Worm (Caenorhabditis elegans) whole organism, L2 larva: ENCODE results near the gene nhr-135.
"Not testable (repeated sequence)": the region's sequence is repeated elsewhere in the genome, so short reads cannot be mapped to it uniquely, and the experiment has no call there.

Experiments
- C34F6.9 ChIP-seq: fragments of 150-350 bp; optimal IDR thresholded peaks from 2 replicates; lab custom pipeline; 2014; ENCODE audit warnings: missing biosample characterization, missing genetic modification characterization
- F13H6.1 ChIP-seq: sonication (generic microtip); optimal IDR thresholded peaks from 2 replicates; lab custom pipeline; 2016; ENCODE audit warnings: missing genetic modification characterization, missing compliant biosample characterization
- R02D3.7 ChIP-seq: fragments of 150-350 bp; optimal IDR thresholded peaks from 2 replicates; lab custom pipeline; 2014; ENCODE audit warnings: missing biosample characterization, missing genetic modification characterization
- Y55F3AM.14 ChIP-seq: fragments of 200-800 bp; sonication (Bioruptor generic); optimal IDR thresholded peaks from 2 replicates; lab custom pipeline; 2018; ENCODE audit warnings: mild to moderate bottlenecking, missing genetic modification characterization, missing compliant biosample characterization
- ZK546.5 ChIP-seq: sonication (generic microtip); optimal IDR thresholded peaks from 2 replicates; lab custom pipeline; 2017; ENCODE audit warnings: missing biosample characterization, missing genetic modification characterization
- alr-1 ChIP-seq: fragments of 150-350 bp; optimal IDR thresholded peaks from 2 replicates; lab custom pipeline; 2014; ENCODE audit warnings: missing biosample characterization, missing genetic modification characterization
- aly-2 ChIP-seq: fragments of 150-350 bp; optimal IDR thresholded peaks from 2 replicates; lab custom pipeline; 2014; ENCODE audit warnings: missing biosample characterization, missing genetic modification characterization
- ama-1 ChIP-seq: fragments of 150-350 bp; optimal IDR thresholded peaks from 2 replicates; lab custom pipeline; 2018; ENCODE audit warnings: inconsistent platforms
- blmp-1 ChIP-seq: sonication (generic microtip); optimal IDR thresholded peaks from 2 replicates; lab custom pipeline; 2017; ENCODE audit warnings: missing genetic modification characterization, mild to moderate bottlenecking, missing compliant biosample characterization, antibody characterized with exemption, moderate library complexity; ENCODE audit not compliant: insufficient read depth
- ceh-16 ChIP-seq: fragments of 150-350 bp; optimal IDR thresholded peaks from 2 replicates; lab custom pipeline; 2014; ENCODE audit warnings: missing biosample characterization, missing genetic modification characterization
- ceh-82 ChIP-seq: fragments of 150-350 bp; optimal IDR thresholded peaks from 2 replicates; lab custom pipeline; 2014; ENCODE audit warnings: missing biosample characterization, missing genetic modification characterization
- crh-2 ChIP-seq: sonication (generic microtip); optimal IDR thresholded peaks from 2 replicates; lab custom pipeline; 2017; ENCODE audit warnings: missing biosample characterization, missing genetic modification characterization
- dmd-4 ChIP-seq: sonication (generic microtip); optimal IDR thresholded peaks from 2 replicates; lab custom pipeline; 2017; ENCODE audit warnings: missing biosample characterization, missing genetic modification characterization
- egl-27 ChIP-seq: sonication (generic microtip); optimal IDR thresholded peaks from 3 replicates; lab custom pipeline; 2017; ENCODE audit warnings: missing biosample characterization, missing genetic modification reagents, missing genetic modification characterization
- elt-1 ChIP-seq: fragments of 150-350 bp; optimal IDR thresholded peaks from 2 replicates; lab custom pipeline; 2014; ENCODE audit warnings: missing biosample characterization, missing genetic modification characterization
- elt-3 ChIP-seq: sonication (generic microtip); optimal IDR thresholded peaks from 2 replicates; lab custom pipeline; 2017; ENCODE audit warnings: missing biosample characterization, missing genetic modification characterization
- fos-1 ChIP-seq: fragments of 150-350 bp; optimal IDR thresholded peaks from 2 replicates; lab custom pipeline; 2014; ENCODE audit warnings: missing biosample characterization, missing genetic modification characterization
- gmeb-1 ChIP-seq: fragments of 150-350 bp; optimal IDR thresholded peaks from 2 replicates; lab custom pipeline; 2014; ENCODE audit warnings: missing biosample characterization, missing genetic modification characterization
- lin-11 ChIP-seq: fragments of 150-350 bp; sonication (generic microtip); optimal IDR thresholded peaks from 2 replicates; lab custom pipeline; 2014; ENCODE audit warnings: missing biosample characterization, missing genetic modification characterization, inconsistent platforms, mixed read lengths
- lin-13 ChIP-seq: fragments of 150-350 bp; optimal IDR thresholded peaks from 2 replicates; lab custom pipeline; 2014; ENCODE audit warnings: missing biosample characterization, missing genetic modification reagents, missing genetic modification characterization
- lin-39 ChIP-seq: fragments of 150-350 bp; optimal IDR thresholded peaks from 2 replicates; lab custom pipeline; 2014; ENCODE audit warnings: missing biosample characterization, missing genetic modification reagents, missing genetic modification characterization
- lsy-2 ChIP-seq, 2 experiments: fragments of 150-350 bp in 1 of 2; sonication (generic microtip) in 1 of 2; optimal IDR thresholded peaks; 2 replicates each; lab custom pipeline; 2014 to 2017; ENCODE audit warnings: missing biosample characterization in 2 of 2, missing genetic modification characterization in 2 of 2
- mab-5 ChIP-seq: fragments of 150-350 bp; optimal IDR thresholded peaks from 2 replicates; lab custom pipeline; 2014; ENCODE audit warnings: missing biosample characterization, missing genetic modification characterization
- mbf-1 ChIP-seq: sonication (generic microtip); optimal IDR thresholded peaks from 2 replicates; lab custom pipeline; 2017; ENCODE audit warnings: missing biosample characterization, missing genetic modification characterization
- mdl-1 ChIP-seq, 2 experiments: fragments of 150-350 bp in 1 of 2; sonication (generic microtip) in 1 of 2; optimal IDR thresholded peaks; 2 replicates each; lab custom pipeline; 2017; ENCODE audit warnings: missing biosample characterization in 2 of 2, missing genetic modification characterization in 2 of 2
- nhr-10 ChIP-seq: sonication (generic microtip); optimal IDR thresholded peaks from 2 replicates; lab custom pipeline; 2017; ENCODE audit warnings: missing biosample characterization, missing genetic modification characterization
- nhr-11 ChIP-seq: fragments of 150-350 bp; optimal IDR thresholded peaks from 2 replicates; lab custom pipeline; 2014; ENCODE audit warnings: missing biosample characterization, missing genetic modification characterization
- nhr-12 ChIP-seq: fragments of 150-350 bp; optimal IDR thresholded peaks from 2 replicates; lab custom pipeline; 2014; ENCODE audit warnings: missing biosample characterization, missing genetic modification characterization
- nhr-129 ChIP-seq: fragments of 150-350 bp; optimal IDR thresholded peaks from 2 replicates; lab custom pipeline; 2014; ENCODE audit warnings: missing biosample characterization, missing genetic modification characterization
- nhr-23 ChIP-seq: fragments of 150-350 bp; optimal IDR thresholded peaks from 2 replicates; lab custom pipeline; 2014; ENCODE audit warnings: missing biosample characterization, missing genetic modification reagents, missing genetic modification characterization
- nhr-237 ChIP-seq: fragments of 150-350 bp; optimal IDR thresholded peaks from 2 replicates; lab custom pipeline; 2014; ENCODE audit warnings: missing biosample characterization, missing genetic modification characterization
- nhr-25 ChIP-seq: fragments of 150-350 bp; sonication (generic microtip); optimal IDR thresholded peaks from 3 replicates; lab custom pipeline; 2014; ENCODE audit warnings: missing biosample characterization, missing genetic modification characterization
- nhr-6 ChIP-seq: fragments of 150-350 bp; optimal IDR thresholded peaks from 2 replicates; lab custom pipeline; 2014; ENCODE audit warnings: missing biosample characterization, missing genetic modification characterization
- nhr-77 ChIP-seq: fragments of 150-350 bp; optimal IDR thresholded peaks from 2 replicates; lab custom pipeline; 2014; ENCODE audit warnings: missing biosample characterization, missing genetic modification characterization
- peb-1 ChIP-seq: fragments of 150-350 bp; optimal IDR thresholded peaks from 2 replicates; lab custom pipeline; 2014; ENCODE audit warnings: missing biosample characterization, missing genetic modification characterization
- sem-4 ChIP-seq: fragments of 150-350 bp; optimal IDR thresholded peaks from 2 replicates; lab custom pipeline; 2014; ENCODE audit warnings: missing biosample characterization, missing genetic modification reagents, missing genetic modification characterization
- sma-3 ChIP-seq: sonication (generic microtip); optimal IDR thresholded peaks from 2 replicates; lab custom pipeline; 2016; ENCODE audit warnings: missing genetic modification reagents, missing genetic modification characterization, missing compliant biosample characterization
- snpc-4 ChIP-seq: fragments of 150-350 bp; optimal IDR thresholded peaks from 2 replicates; lab custom pipeline; 2014; ENCODE audit warnings: missing biosample characterization, missing genetic modification characterization
- unc-39 ChIP-seq: fragments of 150-350 bp; optimal IDR thresholded peaks from 2 replicates; lab custom pipeline; 2014; ENCODE audit warnings: missing biosample characterization, missing genetic modification characterization
- unc-55 ChIP-seq: fragments of 150-350 bp; sonication (generic microtip); optimal IDR thresholded peaks from 3 replicates; lab custom pipeline; 2014; ENCODE audit warnings: missing biosample characterization, missing genetic modification reagents, missing genetic modification characterization
- unc-62 ChIP-seq: fragments of 150-350 bp; optimal IDR thresholded peaks from 2 replicates; lab custom pipeline; 2014; ENCODE audit warnings: missing biosample characterization, missing genetic modification reagents, missing genetic modification characterization
- zag-1 ChIP-seq: fragments of 150-350 bp; optimal IDR thresholded peaks from 2 replicates; lab custom pipeline; 2014; ENCODE audit warnings: missing biosample characterization, missing genetic modification characterization
- ztf-1 ChIP-seq: fragments of 200-800 bp; sonication (Bioruptor generic); conservative IDR thresholded peaks from 2 replicates; pipeline ENCODE4 v1.3.6; 2022; ENCODE audit warnings: missing genetic modification characterization, missing compliant biosample characterization
- ztf-11 ChIP-seq: sonication (generic microtip); optimal IDR thresholded peaks from 2 replicates; lab custom pipeline; 2017; ENCODE audit warnings: missing biosample characterization, missing genetic modification characterization
- ztf-4 ChIP-seq: fragments of 150-350 bp; optimal IDR thresholded peaks from 2 replicates; lab custom pipeline; 2014; ENCODE audit warnings: missing biosample characterization, missing genetic modification characterization

nhr-135 gene

DNA sequence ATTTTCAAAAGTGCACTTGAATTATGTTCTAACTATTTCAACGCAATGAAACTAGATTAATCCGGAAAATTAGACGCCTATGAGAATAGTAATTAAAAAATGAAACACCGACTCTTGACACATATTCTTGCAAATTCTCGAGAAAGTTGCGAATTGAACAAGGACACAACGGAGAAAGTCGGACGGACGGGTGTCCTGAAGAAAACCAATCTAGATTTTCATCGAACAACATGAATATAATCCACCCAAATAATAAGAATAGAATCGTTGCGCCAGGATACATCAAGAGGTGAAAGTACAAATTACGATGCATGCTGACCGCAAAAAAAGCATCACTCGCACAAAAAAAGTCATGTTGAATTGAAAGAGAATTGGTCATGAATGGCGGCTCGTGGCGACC, 24.7 kb downstream of the nhr-135 start:
- no peak for TF ChIP-seq mbf-1 (tag; lab: Kevin White, UChicago)
- no peak for TF ChIP-seq alr-1
- TF ChIP-seq sma-3 (GFP tag; lab: Kevin White, UChicago): no peak
- TF ChIP-seq nhr-6: no peak
- no peak for TF ChIP-seq C34F6.9
- no peak for TF ChIP-seq ztf-4
- TF ChIP-seq R02D3.7 (tag; lab: Kevin White, UChicago): no peak
- TF ChIP-seq unc-55 (GFP tag; lab: Kevin White, UChicago): no peak
- TF ChIP-seq peb-1 (tag; lab: Kevin White, UChicago): no peak
- no peak for TF ChIP-seq gmeb-1 (tag; lab: Kevin White, UChicago)

DNA sequence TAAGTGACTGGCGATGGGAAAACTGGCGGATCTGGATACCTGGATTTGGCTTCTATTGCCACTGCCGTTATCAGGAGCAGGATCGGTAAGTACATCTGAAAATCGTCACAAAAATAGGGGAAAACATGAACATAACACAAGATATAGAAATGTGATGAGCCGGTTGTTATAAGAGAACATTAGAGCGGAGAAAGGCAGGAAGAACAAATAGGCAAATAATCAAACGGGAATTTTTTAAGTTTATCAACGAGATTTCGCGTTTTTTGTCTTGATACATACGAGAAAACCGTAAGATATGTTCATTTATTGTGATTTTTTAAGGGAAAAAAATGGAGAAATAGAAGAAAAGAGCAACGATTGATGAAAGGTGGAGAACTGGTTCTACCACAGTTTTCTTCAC, 28.3 kb downstream of the nhr-135 start, which contains the start of gene Y57E12AR.1:
Gene Y57E12AR.1, minus strand, starts transcription at position 101 of the 400 bp plus-strand sequence.
- TF ChIP-seq ceh-82 (tag; lab: Kevin White, UChicago) (no peak), ztf-1 (GFP tag; lab: Robert Waterston, UW) (no peak), ceh-16 (tag; lab: Kevin White, UChicago) (no peak), unc-39 (tag; lab: Kevin White, UChicago) (no peak), unc-62 (GFP tag; lab: Kevin White, UChicago) (no peak), Y55F3AM.14 (GFP tag; lab: Kevin White, UChicago) (no peak), nhr-11 (tag; lab: Kevin White, UChicago) (no peak), nhr-77 (no peak), sma-3 (GFP tag; lab: Kevin White, UChicago) (no peak), sem-4 (tag; lab: Kevin White, UChicago) (no peak), lsy-2 (tag; optimal IDR thresholded peaks at IDR 0.05; lab: Kevin White, UChicago) (no peak), lin-13 (GFP tag; lab: Kevin White, UChicago) (no peak), R02D3.7 (tag; lab: Kevin White, UChicago) (no peak), lin-11 (no peak), mdl-1 (tag; optimal IDR thresholded peaks at IDR 0.05; lab: Kevin White, UChicago) (no peak)

DNA sequence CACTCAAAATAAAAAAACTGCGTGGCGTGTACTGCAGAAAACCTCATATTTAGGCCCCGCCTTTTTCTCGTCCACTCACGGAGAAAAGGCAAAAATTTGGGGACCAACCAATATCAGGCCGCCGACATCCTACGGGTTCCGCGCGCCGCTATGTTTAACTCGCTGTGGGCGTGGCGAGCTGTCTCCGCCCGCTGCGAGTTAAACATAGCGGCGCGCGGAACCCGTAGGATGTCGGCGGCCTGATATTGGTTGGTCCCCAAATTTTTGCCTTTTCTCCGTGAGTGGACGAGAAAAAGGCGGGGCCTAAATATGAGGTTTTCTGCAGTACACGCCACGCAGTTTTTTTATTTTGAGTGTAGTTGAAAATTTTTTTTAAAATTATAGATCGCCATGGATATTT, 30.8 kb downstream of the nhr-135 start, which contains the start of gene tmem-258:
Gene tmem-258, plus strand, starts transcription at position 385 of the 400 bp plus-strand sequence.
- not testable (repeated sequence) for TF ChIP-seq ama-1 (lab: Kevin White, UChicago); egl-27 (tag; lab: Kevin White, UChicago); ztf-4

DNA sequence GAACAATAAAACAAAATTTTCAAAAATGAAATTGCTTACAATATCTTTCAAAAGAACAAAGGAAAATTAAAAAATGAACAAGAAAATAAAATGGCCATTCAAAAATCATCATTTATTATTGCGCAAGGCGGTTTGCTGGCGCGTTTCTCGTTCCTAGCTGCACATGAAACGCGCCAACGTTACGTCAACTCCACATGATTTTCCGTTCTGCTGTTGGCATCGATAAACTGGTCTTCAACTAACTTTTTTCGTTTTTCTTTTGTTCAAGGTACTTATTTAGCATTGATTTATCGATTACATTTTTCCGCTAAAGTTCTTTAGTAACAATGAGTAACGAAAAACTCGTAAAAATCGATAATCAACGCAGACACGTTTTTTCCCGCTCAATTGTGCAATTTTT, 33.2 kb downstream of the nhr-135 start, which contains the start of the genes Y57E12AL.6 and Y57E12AL.1:
Gene Y57E12AL.6, minus strand, starts transcription at position 75 of the 400 bp plus-strand sequence.
Gene Y57E12AL.1, plus strand, starts transcription at position 135 of the 400 bp plus-strand sequence.
- peak; percentile 91 for TF ChIP-seq nhr-129 (tag; lab: Kevin White, UChicago)
- no peak for TF ChIP-seq nhr-77
- peak; percentile 37 for TF ChIP-seq mab-5 (tag; lab: Kevin White, UChicago)
- TF ChIP-seq alr-1: no peak
- no peak for TF ChIP-seq peb-1 (tag; lab: Kevin White, UChicago)
- TF ChIP-seq dmd-4 (tag; lab: Kevin White, UChicago): no peak
- TF ChIP-seq unc-39 (tag; lab: Kevin White, UChicago): no peak
- TF ChIP-seq nhr-10: no peak
- no peak for TF ChIP-seq elt-3 (tag; lab: Kevin White, UChicago)
- peak in 1 of 2 experiments; percentile 31 for TF ChIP-seq mdl-1 (tag; optimal IDR thresholded peaks at IDR 0.05; lab: Kevin White, UChicago)
- TF ChIP-seq lin-13 (GFP tag; lab: Kevin White, UChicago): peak; percentile 73
- TF ChIP-seq nhr-25: peak; percentile 91
- no peak for TF ChIP-seq nhr-23 (tag; lab: Kevin White, UChicago)
- TF ChIP-seq elt-1 (tag; lab: Kevin White, UChicago): no peak
- TF ChIP-seq sem-4 (tag; lab: Kevin White, UChicago): peak; percentile 79
- TF ChIP-seq ztf-11 (tag; lab: Kevin White, UChicago): no peak
- peak; percentile 17 for TF ChIP-seq zag-1 (tag; lab: Kevin White, UChicago)
- peak; percentile 75 for TF ChIP-seq nhr-6
- no peak for TF ChIP-seq ceh-16 (tag; lab: Kevin White, UChicago)
- TF ChIP-seq crh-2 (tag; lab: Kevin White, UChicago): peak; percentile 92
- peak; percentile 80 for TF ChIP-seq sma-3 (GFP tag; lab: Kevin White, UChicago)
- TF ChIP-seq blmp-1 (tag; lab: Kevin White, UChicago): peak; percentile 36
- TF ChIP-seq ZK546.5: no peak
- peak; percentile 51 for TF ChIP-seq fos-1 (tag; lab: Kevin White, UChicago)
- peak; percentile 51 for TF ChIP-seq lin-11
- TF ChIP-seq ztf-1 (GFP tag; lab: Robert Waterston, UW): no peak
- peak; percentile 77 for TF ChIP-seq ztf-4
- TF ChIP-seq mbf-1 (tag; lab: Kevin White, UChicago): no peak
- no peak for TF ChIP-seq aly-2 (tag; lab: Kevin White, UChicago)
- peak; percentile 79 for TF ChIP-seq unc-55 (GFP tag; lab: Kevin White, UChicago)
- TF ChIP-seq egl-27 (tag; lab: Kevin White, UChicago): peak; percentile 49
- peak; percentile 28 for TF ChIP-seq nhr-237 (tag; lab: Kevin White, UChicago)
- TF ChIP-seq F13H6.1 (tag; lab: Kevin White, UChicago): peak; percentile 83
- no peak for TF ChIP-seq Y55F3AM.14 (GFP tag; lab: Kevin White, UChicago)
- no peak for TF ChIP-seq lin-39 (tag; lab: Kevin White, UChicago)
- no peak for TF ChIP-seq nhr-12 (tag; lab: Kevin White, UChicago)
- TF ChIP-seq snpc-4 (tag; lab: Kevin White, UChicago): peak; percentile 60
